Worm (Caenorhabditis elegans) whole organism, mixed stage, embryonic: ENCODE data around the gene F55H2.7.

Experiments
- M03D4.4 ChIP-seq: sonication (generic microtip); optimal IDR thresholded peaks from 2 replicates; lab custom pipeline; 2017; ENCODE audit warnings: mild to moderate bottlenecking, missing genetic modification characterization, missing compliant biosample characterization
- bed-3 ChIP-seq: fragments of 200-800 bp; sonication (Bioruptor generic); optimal IDR thresholded peaks from 3 replicates; lab custom pipeline; 2018; ENCODE audit warnings: mild to moderate bottlenecking, missing genetic modification characterization, moderate library complexity, missing compliant biosample characterization
- blmp-1 ChIP-seq: fragments of 150-350 bp; optimal IDR thresholded peaks from 2 replicates; lab custom pipeline; 2014; ENCODE audit warnings: missing biosample characterization, missing genetic modification characterization
- ceh-39 ChIP-seq: fragments of 150-350 bp; optimal IDR thresholded peaks from 2 replicates; lab custom pipeline; 2014; ENCODE audit warnings: missing biosample characterization, missing genetic modification characterization
- ceh-43 ChIP-seq: fragments of 200-800 bp; sonication (Bioruptor generic); optimal IDR thresholded peaks from 2 replicates; lab custom pipeline; 2018; ENCODE audit warnings: mild to moderate bottlenecking, missing genetic modification characterization, moderate library complexity, missing compliant biosample characterization
- ceh-83 ChIP-seq: fragments of 200-800 bp; sonication (Bioruptor generic); optimal IDR thresholded peaks from 2 replicates; lab custom pipeline; 2018; ENCODE audit warnings: mild to moderate bottlenecking, missing genetic modification characterization, missing compliant biosample characterization
- ces-1 ChIP-seq: fragments of 150-350 bp; optimal IDR thresholded peaks from 2 replicates; lab custom pipeline; 2014; ENCODE audit warnings: missing biosample characterization, missing genetic modification reagents, missing genetic modification characterization
- cnd-1 ChIP-seq: fragments of 200-800 bp; sonication (Bioruptor generic); optimal IDR thresholded peaks from 2 replicates; lab custom pipeline; 2018; ENCODE audit warnings: mild to moderate bottlenecking, missing genetic modification characterization, missing compliant biosample characterization
- drap-1 ChIP-seq: fragments of 200-800 bp; sonication (Bioruptor generic); optimal IDR thresholded peaks from 3 replicates; lab custom pipeline; 2018; ENCODE audit warnings: mild to moderate bottlenecking, missing genetic modification characterization, missing compliant biosample characterization
- elt-1 ChIP-seq: sonication (generic microtip); optimal IDR thresholded peaks from 2 replicates; lab custom pipeline; 2017; ENCODE audit warnings: missing genetic modification characterization, mild to moderate bottlenecking, missing compliant biosample characterization, antibody characterized with exemption, moderate library complexity, borderline replicate concordance; ENCODE audit not compliant: insufficient read depth
- elt-3 ChIP-seq: fragments of 150-350 bp; optimal IDR thresholded peaks from 2 replicates; lab custom pipeline; 2014; ENCODE audit warnings: missing biosample characterization, missing genetic modification characterization
- flh-1 ChIP-seq: fragments of 200-800 bp; sonication (Bioruptor generic); optimal IDR thresholded peaks from 2 replicates; lab custom pipeline; 2018; ENCODE audit warnings: mild to moderate bottlenecking, missing genetic modification characterization, moderate library complexity, missing compliant biosample characterization
- ham-2 ChIP-seq: fragments of 200-800 bp; sonication (Bioruptor generic); optimal IDR thresholded peaks from 2 replicates; lab custom pipeline; 2018; ENCODE audit warnings: mild to moderate bottlenecking, missing genetic modification characterization, missing compliant biosample characterization
- lin-13 ChIP-seq: fragments of 150-350 bp; optimal IDR thresholded peaks from 2 replicates; lab custom pipeline; 2014; ENCODE audit warnings: missing biosample characterization, missing genetic modification characterization
- lin-32 ChIP-seq: fragments of 200-800 bp; sonication (Bioruptor generic); optimal IDR thresholded peaks from 2 replicates; lab custom pipeline; 2018; ENCODE audit warnings: mild to moderate bottlenecking, missing genetic modification characterization, missing compliant biosample characterization
- lsy-2 ChIP-seq: fragments of 150-350 bp; optimal IDR thresholded peaks from 2 replicates; lab custom pipeline; 2014; ENCODE audit warnings: missing biosample characterization, missing genetic modification characterization
- mab-5 ChIP-seq: fragments of 150-350 bp; optimal IDR thresholded peaks from 2 replicates; lab custom pipeline; 2014; ENCODE audit warnings: missing biosample characterization, missing genetic modification characterization
- mep-1 ChIP-seq: fragments of 150-350 bp; optimal IDR thresholded peaks from 2 replicates; lab custom pipeline; 2017; ENCODE audit warnings: missing biosample characterization, missing genetic modification reagents, missing genetic modification characterization, inconsistent platforms
- nhr-12 ChIP-seq: fragments of 150-350 bp; optimal IDR thresholded peaks from 2 replicates; lab custom pipeline; 2014; ENCODE audit warnings: missing biosample characterization, missing genetic modification characterization
- nhr-237 ChIP-seq: fragments of 150-350 bp; optimal IDR thresholded peaks from 2 replicates; lab custom pipeline; 2014; ENCODE audit warnings: missing biosample characterization, missing genetic modification characterization
- nhr-28 ChIP-seq: fragments of 150-350 bp; optimal IDR thresholded peaks from 2 replicates; lab custom pipeline; 2014; ENCODE audit warnings: missing biosample characterization, missing genetic modification characterization
- nhr-76 ChIP-seq: sonication (generic microtip); optimal IDR thresholded peaks from 2 replicates; lab custom pipeline; 2017; ENCODE audit warnings: missing biosample characterization, missing genetic modification characterization
- sem-2 ChIP-seq: fragments of 200-800 bp; sonication (Bioruptor generic); optimal IDR thresholded peaks from 2 replicates; lab custom pipeline; 2018; ENCODE audit warnings: mild to moderate bottlenecking, missing genetic modification characterization, missing compliant biosample characterization
- sptf-1 ChIP-seq: sonication (generic microtip); optimal IDR thresholded peaks from 2 replicates; lab custom pipeline; 2017; ENCODE audit warnings: mild to moderate bottlenecking, missing genetic modification characterization, moderate library complexity, missing compliant biosample characterization
- tbx-8 ChIP-seq: fragments of 200-800 bp; sonication (Bioruptor generic); optimal IDR thresholded peaks from 2 replicates; lab custom pipeline; 2018; ENCODE audit warnings: mild to moderate bottlenecking, missing genetic modification characterization, moderate library complexity, missing compliant biosample characterization
- unc-120 ChIP-seq: sonication (generic microtip); optimal IDR thresholded peaks from 2 replicates; lab custom pipeline; 2017; ENCODE audit warnings: missing genetic modification characterization, missing compliant biosample characterization; ENCODE audit not compliant: poor library complexity, severe bottlenecking
- unc-39 ChIP-seq: fragments of 150-350 bp; optimal IDR thresholded peaks from 2 replicates; lab custom pipeline; 2014; ENCODE audit warnings: missing biosample characterization, missing genetic modification characterization
- unc-62 ChIP-seq: fragments of 150-350 bp; optimal IDR thresholded peaks from 2 replicates; lab custom pipeline; 2014; ENCODE audit warnings: missing biosample characterization, missing genetic modification reagents, missing genetic modification characterization
- zip-8 ChIP-seq: fragments of 150-350 bp; optimal IDR thresholded peaks from 2 replicates; lab custom pipeline; 2014; ENCODE audit warnings: missing biosample characterization, missing genetic modification characterization
- ztf-11 ChIP-seq: fragments of 150-350 bp; optimal IDR thresholded peaks from 2 replicates; lab custom pipeline; 2014; ENCODE audit warnings: missing biosample characterization, missing genetic modification characterization

The F55H2.7 gene

ce11 chrIII:9504347-9504746, 11.7 kb downstream of the F55H2.7 start:
- TF ChIP-seq lsy-2 (tag; lab: Kevin White, UChicago) = no peak
- TF ChIP-seq nhr-76 (tag; lab: Kevin White, UChicago) = no peak
- no peak for TF ChIP-seq tbx-8 (GFP tag; lab: Kevin White, UChicago)
- TF ChIP-seq, all 35 proteins: peak for 0

ce11 chrIII:9502155-9502714, 13.8 kb downstream of the F55H2.7 start:
- TF ChIP-seq lin-32 (no peak), flh-1 (no peak), ceh-83 (GFP tag; lab: Kevin White, UChicago) (no peak), zip-8 (tag; lab: Kevin White, UChicago) (no peak), elt-1 (tag; lab: Kevin White, UChicago) (no peak), drap-1 (no peak), lsy-2 (tag; lab: Kevin White, UChicago) (no peak), unc-62 (no peak), unc-39 (no peak), sem-2 (GFP tag; lab: Kevin White, UChicago) (no peak)

- no peak for TF ChIP-seq nhr-76 (tag; lab: Kevin White, UChicago)
- TF ChIP-seq mep-1 (tag; lab: Kevin White, UChicago) = no peak
- TF ChIP-seq elt-3 (tag; lab: Kevin White, UChicago) = no peak
- no peak for TF ChIP-seq zip-8 (tag; lab: Kevin White, UChicago)
- no peak for TF ChIP-seq tbx-8 (GFP tag; lab: Kevin White, UChicago)
- TF ChIP-seq sptf-1 (tag; lab: Kevin White, UChicago) = no peak
- no peak for TF ChIP-seq lin-32
- TF ChIP-seq unc-62 = no peak
- no peak for TF ChIP-seq ztf-11 (tag; lab: Kevin White, UChicago)
- no peak for TF ChIP-seq ham-2 (GFP tag; lab: Kevin White, UChicago)
- no peak for TF ChIP-seq bed-3 (GFP tag; lab: Kevin White, UChicago)
- no peak for TF ChIP-seq unc-120 (tag; lab: Kevin White, UChicago)
Measured at ce11 chrIII:9501072-9501471, 15.0 kb downstream of the F55H2.7 start.

- TF ChIP-seq blmp-1 = no peak
- TF ChIP-seq ceh-39 (tag; lab: Kevin White, UChicago) = no peak
- TF ChIP-seq unc-120 (tag; lab: Kevin White, UChicago) = no peak
- no peak for TF ChIP-seq nhr-12 (tag; lab: Kevin White, UChicago)
- no peak for TF ChIP-seq ceh-83 (GFP tag; lab: Kevin White, UChicago)
- no peak for TF ChIP-seq M03D4.4 (tag; lab: Kevin White, UChicago)
- TF ChIP-seq elt-3 (tag; lab: Kevin White, UChicago) = no peak
- no peak for TF ChIP-seq ztf-11 (tag; lab: Kevin White, UChicago)
- no peak for TF ChIP-seq unc-39
- no peak for TF ChIP-seq ceh-43
- no peak for TF ChIP-seq flh-1
- TF ChIP-seq nhr-237 (tag; lab: Kevin White, UChicago) = no peak
- no peak for TF ChIP-seq lsy-2 (tag; lab: Kevin White, UChicago)
Measured at ce11 chrIII:9500267-9500666, 15.8 kb downstream of the F55H2.7 start, which contains the start of gene sod-4. TSS of gene sod-4 (minus strand) at chrIII:9500375.

ce11 chrIII:9497412-9497811, 18.6 kb downstream of the F55H2.7 start:
- TF ChIP-seq unc-120 (tag; lab: Kevin White, UChicago) = no peak
- TF ChIP-seq drap-1 = no peak
- peak; percentile 94 for TF ChIP-seq zip-8 (tag; lab: Kevin White, UChicago)
- TF ChIP-seq lin-32 = no peak
- TF ChIP-seq mab-5 (tag; lab: Kevin White, UChicago) = no peak
- no peak for TF ChIP-seq nhr-12 (tag; lab: Kevin White, UChicago)
- no peak for TF ChIP-seq nhr-28 (tag; lab: Kevin White, UChicago)
- TF ChIP-seq sem-2 (GFP tag; lab: Kevin White, UChicago) = no peak

ce11 chrIII:9496083-9496482, 20.0 kb downstream of the F55H2.7 start:
- TF ChIP-seq lsy-2 (tag; lab: Kevin White, UChicago) = no peak
- no peak for TF ChIP-seq mep-1 (tag; lab: Kevin White, UChicago)
- TF ChIP-seq unc-62 = no peak
- no peak for TF ChIP-seq sptf-1 (tag; lab: Kevin White, UChicago)
- TF ChIP-seq cnd-1 (tag; lab: Kevin White, UChicago) = no peak
- no peak for TF ChIP-seq elt-1 (tag; lab: Kevin White, UChicago)
- TF ChIP-seq sem-2 (GFP tag; lab: Kevin White, UChicago) = no peak
- no peak for TF ChIP-seq elt-3 (tag; lab: Kevin White, UChicago)
- TF ChIP-seq unc-120 (tag; lab: Kevin White, UChicago) = no peak
- TF ChIP-seq ceh-39 (tag; lab: Kevin White, UChicago) = no peak
- TF ChIP-seq nhr-28 (tag; lab: Kevin White, UChicago) = no peak
- TF ChIP-seq lin-13 (tag; lab: Kevin White, UChicago) = no peak
- no peak for TF ChIP-seq zip-8 (tag; lab: Kevin White, UChicago)
- TF ChIP-seq unc-39 = no peak
- no peak for TF ChIP-seq nhr-237 (tag; lab: Kevin White, UChicago)
- TF ChIP-seq ces-1 (GFP tag; lab: Kevin White, UChicago) = no peak
